Worm (Caenorhabditis elegans) whole organism, mixed stage, embryonic: Measurements from ENCODE around the gene H13N06.2.

ENCODE experiments used
- M03D4.4 ChIP-seq: sonication (generic microtip); optimal IDR thresholded peaks from 2 replicates; lab custom pipeline; 2017; ENCODE audit warnings: mild to moderate bottlenecking, missing genetic modification characterization, missing compliant biosample characterization
- blmp-1 ChIP-seq: fragments of 150-350 bp; optimal IDR thresholded peaks from 2 replicates; lab custom pipeline; 2014; ENCODE audit warnings: missing biosample characterization, missing genetic modification characterization
- ceh-39 ChIP-seq: fragments of 150-350 bp; optimal IDR thresholded peaks from 2 replicates; lab custom pipeline; 2014; ENCODE audit warnings: missing biosample characterization, missing genetic modification characterization
- ceh-43 ChIP-seq: fragments of 200-800 bp; sonication (Bioruptor generic); optimal IDR thresholded peaks from 2 replicates; lab custom pipeline; 2018; ENCODE audit warnings: mild to moderate bottlenecking, missing genetic modification characterization, moderate library complexity, missing compliant biosample characterization
- ceh-83 ChIP-seq: fragments of 200-800 bp; sonication (Bioruptor generic); optimal IDR thresholded peaks from 2 replicates; lab custom pipeline; 2018; ENCODE audit warnings: mild to moderate bottlenecking, missing genetic modification characterization, missing compliant biosample characterization
- ces-1 ChIP-seq: fragments of 150-350 bp; optimal IDR thresholded peaks from 2 replicates; lab custom pipeline; 2014; ENCODE audit warnings: missing biosample characterization, missing genetic modification reagents, missing genetic modification characterization
- cnd-1 ChIP-seq: fragments of 200-800 bp; sonication (Bioruptor generic); optimal IDR thresholded peaks from 2 replicates; lab custom pipeline; 2018; ENCODE audit warnings: mild to moderate bottlenecking, missing genetic modification characterization, missing compliant biosample characterization
- drap-1 ChIP-seq: fragments of 200-800 bp; sonication (Bioruptor generic); optimal IDR thresholded peaks from 3 replicates; lab custom pipeline; 2018; ENCODE audit warnings: mild to moderate bottlenecking, missing genetic modification characterization, missing compliant biosample characterization
- elt-1 ChIP-seq: sonication (generic microtip); optimal IDR thresholded peaks from 2 replicates; lab custom pipeline; 2017; ENCODE audit warnings: missing genetic modification characterization, mild to moderate bottlenecking, missing compliant biosample characterization, antibody characterized with exemption, moderate library complexity, borderline replicate concordance; ENCODE audit not compliant: insufficient read depth
- flh-1 ChIP-seq: fragments of 200-800 bp; sonication (Bioruptor generic); optimal IDR thresholded peaks from 2 replicates; lab custom pipeline; 2018; ENCODE audit warnings: mild to moderate bottlenecking, missing genetic modification characterization, moderate library complexity, missing compliant biosample characterization
- ham-2 ChIP-seq: fragments of 200-800 bp; sonication (Bioruptor generic); optimal IDR thresholded peaks from 2 replicates; lab custom pipeline; 2018; ENCODE audit warnings: mild to moderate bottlenecking, missing genetic modification characterization, missing compliant biosample characterization
- lin-32 ChIP-seq: fragments of 200-800 bp; sonication (Bioruptor generic); optimal IDR thresholded peaks from 2 replicates; lab custom pipeline; 2018; ENCODE audit warnings: mild to moderate bottlenecking, missing genetic modification characterization, missing compliant biosample characterization
- lsy-2 ChIP-seq: fragments of 150-350 bp; optimal IDR thresholded peaks from 2 replicates; lab custom pipeline; 2014; ENCODE audit warnings: missing biosample characterization, missing genetic modification characterization
- mab-5 ChIP-seq: fragments of 150-350 bp; optimal IDR thresholded peaks from 2 replicates; lab custom pipeline; 2014; ENCODE audit warnings: missing biosample characterization, missing genetic modification characterization
- mep-1 ChIP-seq: fragments of 150-350 bp; optimal IDR thresholded peaks from 2 replicates; lab custom pipeline; 2017; ENCODE audit warnings: missing biosample characterization, missing genetic modification reagents, missing genetic modification characterization, inconsistent platforms
- mls-2 ChIP-seq: sonication (generic microtip); optimal IDR thresholded peaks from 2 replicates; lab custom pipeline; 2016; ENCODE audit warnings: mild to moderate bottlenecking, missing genetic modification characterization, moderate library complexity, missing compliant biosample characterization
- nhr-12 ChIP-seq: fragments of 150-350 bp; optimal IDR thresholded peaks from 2 replicates; lab custom pipeline; 2014; ENCODE audit warnings: missing biosample characterization, missing genetic modification characterization
- nhr-2 ChIP-seq: fragments of 150-350 bp; optimal IDR thresholded peaks from 2 replicates; lab custom pipeline; 2014; ENCODE audit warnings: missing biosample characterization, missing genetic modification characterization
- nhr-237 ChIP-seq: fragments of 150-350 bp; optimal IDR thresholded peaks from 2 replicates; lab custom pipeline; 2014; ENCODE audit warnings: missing biosample characterization, missing genetic modification characterization
- nhr-28 ChIP-seq: fragments of 150-350 bp; optimal IDR thresholded peaks from 2 replicates; lab custom pipeline; 2014; ENCODE audit warnings: missing biosample characterization, missing genetic modification characterization
- nhr-76 ChIP-seq: sonication (generic microtip); optimal IDR thresholded peaks from 2 replicates; lab custom pipeline; 2017; ENCODE audit warnings: missing biosample characterization, missing genetic modification characterization
- pha-4 ChIP-seq: fragments of 150-350 bp; optimal IDR thresholded peaks from 2 replicates; lab custom pipeline; 2018; ENCODE audit warnings: missing biosample characterization, missing genetic modification reagents, missing genetic modification characterization
- sem-2 ChIP-seq: fragments of 200-800 bp; sonication (Bioruptor generic); optimal IDR thresholded peaks from 2 replicates; lab custom pipeline; 2018; ENCODE audit warnings: mild to moderate bottlenecking, missing genetic modification characterization, missing compliant biosample characterization
- snpc-4 ChIP-seq: fragments of 150-350 bp; optimal IDR thresholded peaks from 2 replicates; lab custom pipeline; 2014; ENCODE audit warnings: missing biosample characterization, missing genetic modification characterization
- sptf-1 ChIP-seq: sonication (generic microtip); optimal IDR thresholded peaks from 2 replicates; lab custom pipeline; 2017; ENCODE audit warnings: mild to moderate bottlenecking, missing genetic modification characterization, moderate library complexity, missing compliant biosample characterization
- tbx-8 ChIP-seq: fragments of 200-800 bp; sonication (Bioruptor generic); optimal IDR thresholded peaks from 2 replicates; lab custom pipeline; 2018; ENCODE audit warnings: mild to moderate bottlenecking, missing genetic modification characterization, moderate library complexity, missing compliant biosample characterization
- unc-120 ChIP-seq: sonication (generic microtip); optimal IDR thresholded peaks from 2 replicates; lab custom pipeline; 2017; ENCODE audit warnings: missing genetic modification characterization, missing compliant biosample characterization; ENCODE audit not compliant: poor library complexity, severe bottlenecking
- unc-39 ChIP-seq: fragments of 150-350 bp; optimal IDR thresholded peaks from 2 replicates; lab custom pipeline; 2014; ENCODE audit warnings: missing biosample characterization, missing genetic modification characterization
- unc-62 ChIP-seq: fragments of 150-350 bp; optimal IDR thresholded peaks from 2 replicates; lab custom pipeline; 2014; ENCODE audit warnings: missing biosample characterization, missing genetic modification reagents, missing genetic modification characterization
- ztf-11 ChIP-seq: fragments of 150-350 bp; optimal IDR thresholded peaks from 2 replicates; lab custom pipeline; 2014; ENCODE audit warnings: missing biosample characterization, missing genetic modification characterization

H13N06.2 gene

DNA sequence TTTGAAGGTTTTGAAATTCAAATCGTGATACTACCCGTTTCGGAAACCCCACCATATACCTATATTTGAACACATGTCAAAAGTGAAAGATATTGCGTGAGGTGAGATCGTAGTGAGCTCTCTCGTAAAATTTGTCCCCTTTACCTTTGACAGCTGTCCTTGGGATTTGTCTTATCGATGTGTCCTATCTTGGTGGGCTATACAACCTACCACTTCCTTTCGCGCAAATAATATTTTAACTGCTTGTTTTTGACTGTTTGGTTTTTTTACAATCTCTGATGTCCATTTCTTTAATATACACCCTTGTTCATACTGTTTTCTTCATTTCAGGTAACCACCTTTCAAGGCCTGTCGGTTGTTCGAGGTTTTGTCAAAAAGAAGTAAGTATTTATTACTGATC lies 21.8 kb downstream of the H13N06.2 start, which contains the start of gene eat-20:
Gene eat-20, plus strand, starts transcription at position 331 of the 400 bp plus-strand sequence.
- TF ChIP-seq mab-5 (no peak), ceh-43 (GFP tag; lab: Kevin White, UChicago) (no peak), snpc-4 (tag; lab: Kevin White, UChicago) (no peak), M03D4.4 (tag; lab: Kevin White, UChicago) (no peak), unc-39 (tag; lab: Kevin White, UChicago) (no peak), nhr-237 (tag; lab: Kevin White, UChicago) (no peak)

DNA sequence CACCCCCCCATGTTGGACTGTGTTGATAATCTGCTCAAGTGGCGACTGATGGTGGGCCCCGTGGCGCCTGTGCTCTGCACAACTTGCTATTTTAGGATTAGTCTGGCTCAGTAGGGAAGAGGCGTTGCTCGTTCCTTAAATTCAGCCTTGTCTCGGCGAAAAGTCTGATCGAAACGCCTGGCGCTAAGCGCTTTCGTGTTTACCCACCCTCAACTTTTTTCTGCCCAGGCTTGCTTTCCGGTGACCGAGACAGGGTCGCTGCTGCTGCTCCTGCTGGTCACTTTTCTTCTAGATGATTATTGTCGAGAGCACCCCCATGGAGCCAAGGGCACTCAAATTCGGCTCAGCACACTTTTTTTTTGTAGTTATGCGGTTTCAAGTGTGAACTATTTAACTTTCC lies 26.6 kb downstream of the H13N06.2 start:
- no peak for TF ChIP-seq mab-5
- TF ChIP-seq nhr-28 (tag; lab: Kevin White, UChicago) = no peak
- TF ChIP-seq ztf-11 = no peak
- TF ChIP-seq cnd-1 (tag; lab: Kevin White, UChicago) = no peak
- TF ChIP-seq unc-39 (tag; lab: Kevin White, UChicago) = no peak
- no peak for TF ChIP-seq mep-1 (tag; lab: Kevin White, UChicago)
- TF ChIP-seq snpc-4 (tag; lab: Kevin White, UChicago) = no peak
- no peak for TF ChIP-seq nhr-76 (tag; lab: Kevin White, UChicago)
- TF ChIP-seq flh-1 (GFP tag; lab: Kevin White, UChicago) = no peak

DNA sequence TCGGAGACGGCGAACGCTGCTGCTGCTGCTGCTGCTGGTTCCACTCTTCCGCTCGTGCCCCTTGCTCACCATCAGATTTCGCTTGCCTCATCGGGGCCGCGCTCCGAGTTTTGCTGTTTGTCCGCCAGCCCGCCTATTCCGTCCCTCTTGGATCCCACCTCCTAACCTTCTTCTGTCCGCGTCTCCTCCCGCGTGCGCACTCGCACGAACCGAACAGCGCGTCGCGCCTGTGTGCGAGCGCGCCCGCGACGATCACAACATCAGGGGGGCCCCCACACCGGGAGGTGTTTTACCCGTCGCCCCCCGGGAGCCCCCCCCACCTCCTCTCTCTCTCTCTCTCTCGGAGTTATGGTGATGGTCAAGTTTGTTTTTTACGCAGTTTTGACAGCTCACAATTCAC lies 27.9 kb downstream of the H13N06.2 start:
- TF ChIP-seq M03D4.4 (tag; lab: Kevin White, UChicago) = peak; percentile 51
- TF ChIP-seq mep-1 (tag; lab: Kevin White, UChicago) = no peak
- TF ChIP-seq ces-1 (GFP tag; lab: Kevin White, UChicago) = no peak
- TF ChIP-seq sem-2 = peak; percentile 18
- no peak for TF ChIP-seq ham-2 (GFP tag; lab: Kevin White, UChicago)
- TF ChIP-seq elt-1 (tag; lab: Kevin White, UChicago) = no peak
- no peak for TF ChIP-seq snpc-4 (tag; lab: Kevin White, UChicago)
- no peak for TF ChIP-seq nhr-2
- peak; percentile 21 for TF ChIP-seq unc-120
- no peak for TF ChIP-seq lin-32 (GFP tag; lab: Kevin White, UChicago)
- TF ChIP-seq mab-5 = no peak
- TF ChIP-seq sptf-1 (tag; lab: Kevin White, UChicago) = peak; percentile 41
- TF ChIP-seq mls-2 (tag; lab: Kevin White, UChicago) = no peak
- TF ChIP-seq nhr-28 (tag; lab: Kevin White, UChicago) = no peak
- no peak for TF ChIP-seq lsy-2 (tag; lab: Kevin White, UChicago)
- TF ChIP-seq nhr-237 (tag; lab: Kevin White, UChicago) = no peak
- TF ChIP-seq, all 35 proteins: peak for 4

DNA sequence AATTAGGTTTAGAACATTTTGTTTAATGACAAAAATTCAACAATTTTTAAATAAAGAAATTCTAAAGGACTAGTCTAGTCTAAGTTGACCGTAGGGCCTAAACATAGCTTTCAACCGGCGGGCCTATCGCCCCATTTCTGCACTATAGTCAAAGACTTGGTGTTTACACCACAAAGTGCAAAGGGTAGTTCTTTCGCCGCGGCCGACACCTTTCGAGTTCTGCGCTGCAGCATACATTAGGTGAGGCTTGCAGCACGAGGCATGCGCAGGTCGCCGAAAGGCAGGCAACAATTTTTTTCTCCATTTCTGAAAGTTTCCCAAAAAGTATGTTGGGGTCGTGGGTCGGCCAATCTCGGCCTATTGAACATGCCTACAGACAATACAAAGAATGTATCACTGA lies 40.6 kb downstream of the H13N06.2 start:
- TF ChIP-seq ceh-83 (GFP tag; lab: Kevin White, UChicago) (no peak), tbx-8 (GFP tag; lab: Kevin White, UChicago) (no peak), blmp-1 (tag; lab: Kevin White, UChicago) (no peak), unc-120 (no peak), mep-1 (tag; lab: Kevin White, UChicago) (no peak), mls-2 (tag; lab: Kevin White, UChicago) (no peak), nhr-76 (tag; lab: Kevin White, UChicago) (no peak), unc-62 (GFP tag; lab: Kevin White, UChicago) (no peak), nhr-237 (tag; lab: Kevin White, UChicago) (no peak), nhr-12 (no peak), ceh-43 (GFP tag; lab: Kevin White, UChicago) (no peak), pha-4 (tag; lab: Kevin White, UChicago) (no peak), drap-1 (GFP tag; lab: Kevin White, UChicago) (no peak), ceh-39 (tag; lab: Kevin White, UChicago) (no peak), M03D4.4 (tag; lab: Kevin White, UChicago) (no peak)

ce11 chrX:15533260-15533659 lies 45.4 kb downstream of the H13N06.2 start:
- peak; percentile 65 for TF ChIP-seq ces-1 (GFP tag; lab: Kevin White, UChicago)
- TF ChIP-seq mab-5 = no peak
- no peak for TF ChIP-seq mep-1 (tag; lab: Kevin White, UChicago)
- TF ChIP-seq, all 35 proteins: peak for 1
